Fruit fly (Drosophila melanogaster): ENCODE data around the gene CG44355.

Gene CG44355

DNA sequence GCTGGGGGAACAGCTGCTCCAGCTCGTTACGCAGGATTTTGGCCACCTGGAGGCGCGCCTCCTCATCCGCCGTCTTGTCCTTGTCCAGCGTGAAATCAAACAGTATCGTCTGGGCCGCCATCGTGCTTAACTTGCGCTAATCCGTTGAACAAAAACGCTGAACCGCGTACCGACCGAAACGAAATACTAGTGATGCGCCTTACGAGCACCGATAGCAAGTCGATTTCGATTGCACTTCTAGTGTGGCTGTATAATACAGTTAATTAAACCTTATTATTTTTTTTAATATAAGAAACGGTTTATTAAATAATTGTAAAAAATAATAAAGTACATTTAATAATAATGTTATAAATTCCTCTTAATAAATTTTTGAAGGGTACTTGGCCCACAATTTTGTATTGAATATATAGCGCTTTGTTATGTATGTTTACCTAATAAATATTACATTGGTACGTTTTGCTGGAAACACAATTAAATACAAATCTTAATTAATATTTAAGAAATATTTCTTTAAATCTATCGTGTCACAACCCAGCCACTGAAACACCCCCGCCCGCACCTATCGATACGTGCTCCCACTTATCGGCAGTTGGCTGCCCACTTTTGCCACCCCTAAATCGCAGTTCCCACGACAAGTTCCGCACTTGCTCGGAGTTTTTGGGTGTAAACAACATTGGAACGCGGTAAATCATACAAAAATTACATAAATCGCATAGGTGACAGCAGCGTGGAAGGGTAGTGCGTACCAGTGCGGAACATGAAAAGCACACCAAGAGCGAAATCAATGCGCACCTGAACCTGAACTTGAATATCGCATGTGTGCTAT, 33.3 kb upstream of the CG44355 start, which contains the start of the genes Sms and INPP5E (continued):
- TF ChIP-seq pan (optimal IDR thresholded peaks at IDR 0.05) (no peak), CG9705 (GFP tag; optimal IDR thresholded peaks at IDR 0.05) (peak; percentile 4)

dm6 chr3L:12277880-12278287, 32.7 kb upstream of the CG44355 start:
- TF ChIP-seq Sp1 (GFP tag; optimal IDR thresholded peaks at IDR 0.05) (no peak), psq (GFP tag; optimal IDR thresholded peaks at IDR 0.05) (no peak), Dfd (GFP tag; optimal IDR thresholded peaks at IDR 0.05) (no peak), CG9705 (GFP tag; optimal IDR thresholded peaks at IDR 0.05) (no peak), CG32264 (GFP tag; optimal IDR thresholded peaks at IDR 0.05) (no peak), tai (GFP tag; optimal IDR thresholded peaks at IDR 0.05) (no peak), h (GFP tag; optimal IDR thresholded peaks at IDR 0.05) (no peak), Hr78 (GFP tag; optimal IDR thresholded peaks at IDR 0.05) (no peak), sv (GFP tag; optimal IDR thresholded peaks at IDR 0.05) (no peak), Myc (optimal IDR thresholded peaks at IDR 0.05) (no peak), Abd-B (GFP tag; optimal IDR thresholded peaks at IDR 0.05) (no peak), sage (GFP tag; optimal IDR thresholded peaks at IDR 0.05) (no peak)

- TF ChIP-seq CG9705 (GFP tag; optimal IDR thresholded peaks at IDR 0.05) (no peak), ey (GFP tag; optimal IDR thresholded peaks at IDR 0.05) (no peak), Hnf4 (GFP tag; optimal IDR thresholded peaks at IDR 0.05) (no peak), brk (GFP tag; optimal IDR thresholded peaks at IDR 0.05) (no peak), woc (GFP tag; optimal IDR thresholded peaks at IDR 0.05) (no peak), rgr (GFP tag; optimal IDR thresholded peaks at IDR 0.05) (no peak), Jra (GFP tag; optimal IDR thresholded peaks at IDR 0.05) (no peak), Sp1 (GFP tag; optimal IDR thresholded peaks at IDR 0.05) (no peak), dsf (GFP tag; optimal IDR thresholded peaks at IDR 0.05; ENCODE audit: borderline replicate concordance) (no peak), psq (GFP tag; optimal IDR thresholded peaks at IDR 0.05) (no peak), foxo (GFP tag; optimal IDR thresholded peaks at IDR 0.05) (no peak), Hr83 (GFP tag; optimal IDR thresholded peaks at IDR 0.05; ENCODE audit: poor library complexity, severe bottlenecking) (no peak), tai (GFP tag; optimal IDR thresholded peaks at IDR 0.05) (no peak), fru (GFP tag; optimal IDR thresholded peaks at IDR 0.05) (no peak), Hr78 (GFP tag; optimal IDR thresholded peaks at IDR 0.05) (no peak), Vsx2 (GFP tag; optimal IDR thresholded peaks at IDR 0.05; ENCODE audit: partially characterized antibody) (no peak), OdsH (GFP tag; optimal IDR thresholded peaks at IDR 0.05) (no peak), CrebA (GFP tag; optimal IDR thresholded peaks at IDR 0.05; ENCODE audit: borderline replicate concordance) (no peak), h (GFP tag; optimal IDR thresholded peaks at IDR 0.05) (no peak), dl (GFP tag; optimal IDR thresholded peaks at IDR 0.05; ENCODE audit: insufficient read depth in 1 of 2, partially characterized antibody in 2 of 2) (no peak)
These were observed 23.2 kb upstream of the CG44355 start for dm6 chr3L:12287370-12287769.

DNA sequence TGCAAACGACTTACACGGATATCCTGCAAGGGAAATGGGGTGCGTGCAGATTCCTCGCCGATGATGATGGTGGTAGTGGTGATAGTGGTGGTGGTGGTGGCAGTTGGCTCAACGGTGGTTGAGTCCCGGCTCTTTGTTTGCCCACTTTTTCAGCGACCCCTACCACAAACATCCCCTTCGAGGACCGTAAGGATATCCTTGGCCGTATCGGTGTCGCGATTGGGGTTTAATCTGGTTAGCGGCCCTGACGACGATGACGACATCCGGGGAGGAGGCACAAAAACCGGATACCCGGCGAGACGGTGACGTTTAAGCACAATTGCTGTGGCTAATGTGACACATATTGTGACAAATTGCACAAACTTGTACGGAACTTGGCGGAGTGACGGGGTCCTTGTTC, 20.9 kb upstream of the CG44355 start:
- no peak for TF ChIP-seq fru (GFP tag; optimal IDR thresholded peaks at IDR 0.05)

DNA sequence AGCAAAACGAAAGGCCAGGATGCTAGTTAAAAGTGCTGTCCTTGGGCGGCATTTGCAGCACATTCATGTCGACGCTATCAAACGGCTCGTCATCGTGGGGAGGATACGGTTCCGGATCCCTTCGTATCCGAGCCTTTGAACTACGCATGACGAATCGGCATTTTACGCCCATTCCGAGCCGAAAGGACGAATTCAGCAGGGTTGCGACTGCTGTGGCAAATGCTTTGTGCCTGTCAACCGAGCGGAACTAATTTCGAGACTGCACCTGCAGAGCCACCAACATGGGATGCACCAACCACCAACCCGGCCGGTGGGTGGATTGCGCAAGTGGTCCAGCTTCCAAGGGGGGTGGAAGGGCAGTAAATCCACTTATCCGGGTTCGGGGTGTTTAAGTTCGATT, 20.0 kb upstream of the CG44355 start:
- TF ChIP-seq CG9705 (GFP tag; optimal IDR thresholded peaks at IDR 0.05) (no peak), Sp1 (GFP tag; optimal IDR thresholded peaks at IDR 0.05) (no peak), ey (GFP tag; optimal IDR thresholded peaks at IDR 0.05) (no peak), woc (GFP tag; optimal IDR thresholded peaks at IDR 0.05) (no peak), br (GFP tag; optimal IDR thresholded peaks at IDR 0.05) (no peak), psq (GFP tag; optimal IDR thresholded peaks at IDR 0.05) (no peak)

- TF ChIP-seq CrebA (GFP tag; optimal IDR thresholded peaks at IDR 0.05; ENCODE audit: borderline replicate concordance) (no peak), Hr83 (GFP tag; optimal IDR thresholded peaks at IDR 0.05; ENCODE audit: poor library complexity, severe bottlenecking) (no peak), dsf (GFP tag; optimal IDR thresholded peaks at IDR 0.05; ENCODE audit: borderline replicate concordance) (no peak), usp (GFP tag; optimal IDR thresholded peaks at IDR 0.05) (no peak), Dif (GFP tag; optimal IDR thresholded peaks at IDR 0.05; ENCODE audit: partially characterized antibody) (no peak), Rel (GFP tag; optimal IDR thresholded peaks at IDR 0.05) (no peak), Rel (tag; optimal IDR thresholded peaks at IDR 0.05) (no peak), OdsH (GFP tag; optimal IDR thresholded peaks at IDR 0.05) (no peak), GATAd (GFP tag; optimal IDR thresholded peaks at IDR 0.05) (no peak), rgr (GFP tag; optimal IDR thresholded peaks at IDR 0.05) (no peak)
These were observed 16.0 kb upstream of the CG44355 start for dm6 chr3L:12294602-12295001.

Measured in whole organism, wandering third instar larva.